Worm (Caenorhabditis elegans) whole organism, L4 larva: ENCODE data around the gene glc-3.

Source experiments
- D1046.2 ChIP-seq: fragments of 200-800 bp; sonication (Bioruptor generic); IDR thresholded peaks from 2 replicates; pipeline ENCODE4 v1.3.6; 2022; ENCODE audit warnings: missing genetic modification characterization, missing compliant biosample characterization
- F10B5.3 ChIP-seq: sonication (generic microtip); optimal IDR thresholded peaks from 2 replicates; lab custom pipeline; 2016; ENCODE audit warnings: mild to moderate bottlenecking, missing genetic modification characterization, missing compliant biosample characterization
- F37D6.2 ChIP-seq: sonication (generic microtip); optimal IDR thresholded peaks from 2 replicates; lab custom pipeline; 2016; ENCODE audit warnings: mild to moderate bottlenecking, missing genetic modification characterization, missing compliant biosample characterization
- F49E8.2 ChIP-seq: sonication (generic microtip); optimal IDR thresholded peaks from 2 replicates; lab custom pipeline; 2016; ENCODE audit warnings: missing compliant biosample characterization, mild to moderate bottlenecking, missing genetic modification characterization, borderline replicate concordance
- Y105C5A.15 ChIP-seq: fragments of 200-800 bp; sonication (Bioruptor generic); IDR thresholded peaks from 2 replicates; pipeline ENCODE4 v1.3.6; 2022; ENCODE audit warnings: missing genetic modification characterization, missing compliant biosample characterization
- Y48G9A.11 ChIP-seq: fragments of 200-800 bp; sonication (Bioruptor generic); IDR thresholded peaks from 2 replicates; pipeline ENCODE4 v1.3.6; 2022; ENCODE audit warnings: missing genetic modification reagents, missing genetic modification characterization, missing compliant biosample characterization
- Y5F2A.4 ChIP-seq: fragments of 200-800 bp; sonication (Bioruptor generic); optimal IDR thresholded peaks from 2 replicates; lab custom pipeline; 2018; ENCODE audit warnings: mild to moderate bottlenecking, missing genetic modification characterization, missing compliant biosample characterization
- ZK546.5 ChIP-seq, 2 experiments: sonication (generic microtip); optimal IDR thresholded peaks; 2 replicates each; lab custom pipeline; 2017; ENCODE audit warnings: missing biosample characterization in 2 of 2, missing genetic modification characterization in 2 of 2
- aha-1 ChIP-seq: fragments of 150-350 bp; peaks from one replicate; lab custom pipeline; 2014; ENCODE audit warnings: missing biosample characterization, missing genetic modification characterization
- arid-1 ChIP-seq: fragments of 200-800 bp; sonication (Bioruptor generic); conservative IDR thresholded peaks from 2 replicates; pipeline ENCODE4 v1.3.6; 2022; ENCODE audit warnings: missing genetic modification reagents, missing genetic modification characterization, missing compliant biosample characterization
- ceh-32 ChIP-seq: sonication (generic microtip); optimal IDR thresholded peaks from 2 replicates; lab custom pipeline; 2016; ENCODE audit warnings: mild to moderate bottlenecking, missing genetic modification characterization, missing compliant biosample characterization; ENCODE audit not compliant: poor library complexity
- ceh-44 ChIP-seq: fragments of 200-800 bp; sonication (Bioruptor generic); IDR thresholded peaks from 2 replicates; pipeline ENCODE4 v1.3.6; 2022; ENCODE audit warnings: missing genetic modification reagents, missing genetic modification characterization, missing compliant biosample characterization
- ceh-82 ChIP-seq: sonication (generic microtip); optimal IDR thresholded peaks from 2 replicates; lab custom pipeline; 2017; ENCODE audit warnings: missing biosample characterization, missing genetic modification characterization
- cey-2 ChIP-seq: sonication (generic microtip); optimal IDR thresholded peaks from 3 replicates; lab custom pipeline; 2017; ENCODE audit warnings: missing genetic modification characterization, mild to moderate bottlenecking, missing compliant biosample characterization, antibody characterized with exemption, borderline replicate concordance; ENCODE audit not compliant: insufficient read depth
- daf-16 ChIP-seq, 3 experiments: sonication (generic microtip); optimal IDR thresholded peaks; 2 replicates each; lab custom pipeline; 2016 to 2017; ENCODE audit warnings: missing genetic modification characterization in 3 of 3, missing genetic modification reagents in 3 of 3, mild to moderate bottlenecking in 2 of 3, missing compliant biosample characterization in 2 of 3, missing biosample characterization in 1 of 3, moderate library complexity in 1 of 3
- daf-19 ChIP-seq: fragments of 200-800 bp; sonication (Bioruptor generic); conservative IDR thresholded peaks from 2 replicates; pipeline ENCODE4 v1.3.6; 2022; ENCODE audit warnings: missing genetic modification characterization, missing compliant biosample characterization
- dmd-6 ChIP-seq: fragments of 200-800 bp; sonication (Bioruptor generic); IDR thresholded peaks from 2 replicates; pipeline ENCODE4 v1.3.6; 2022; ENCODE audit warnings: missing genetic modification reagents, missing genetic modification characterization, missing compliant biosample characterization
- dmd-8 ChIP-seq: fragments of 200-800 bp; sonication (Bioruptor generic); IDR thresholded peaks from 2 replicates; pipeline ENCODE4 v1.3.6; 2022; ENCODE audit warnings: missing genetic modification characterization, missing compliant biosample characterization
- dmd-9 ChIP-seq: fragments of 200-800 bp; sonication (Bioruptor generic); IDR thresholded peaks from 2 replicates; pipeline ENCODE4 v1.3.6; 2022; ENCODE audit warnings: missing genetic modification reagents, missing genetic modification characterization, missing compliant biosample characterization
- dve-1 ChIP-seq: sonication (generic microtip); optimal IDR thresholded peaks from 2 replicates; lab custom pipeline; 2017; ENCODE audit warnings: antibody characterized with exemption, mild to moderate bottlenecking, missing genetic modification characterization, missing compliant biosample characterization; ENCODE audit not compliant: insufficient read depth
- egl-27 ChIP-seq: sonication (generic microtip); optimal IDR thresholded peaks from 3 replicates; lab custom pipeline; 2017; ENCODE audit warnings: missing biosample characterization, missing genetic modification reagents, missing genetic modification characterization
- fkh-10 ChIP-seq: fragments of 150-350 bp; optimal IDR thresholded peaks from 2 replicates; lab custom pipeline; 2014; ENCODE audit warnings: missing biosample characterization, missing genetic modification reagents, missing genetic modification characterization
- lin-1 ChIP-seq: fragments of 200-800 bp; sonication (Bioruptor generic); IDR thresholded peaks from 2 replicates; pipeline ENCODE4 v1.3.6; 2022; ENCODE audit warnings: missing genetic modification reagents, missing genetic modification characterization, missing compliant biosample characterization
- lin-29 ChIP-seq: fragments of 200-800 bp; sonication (Bioruptor generic); IDR thresholded peaks from 2 replicates; pipeline ENCODE4 v1.3.6; 2022; ENCODE audit warnings: missing genetic modification reagents, missing genetic modification characterization, missing compliant biosample characterization
- lin-38 ChIP-seq: fragments of 200-800 bp; sonication (Bioruptor generic); IDR thresholded peaks from 2 replicates; pipeline ENCODE4 v1.3.6; 2022; ENCODE audit warnings: missing genetic modification reagents, missing genetic modification characterization, missing compliant biosample characterization
- lin-39 ChIP-seq: fragments of 150-350 bp; optimal IDR thresholded peaks from 2 replicates; lab custom pipeline; 2014; ENCODE audit warnings: missing biosample characterization, missing genetic modification reagents, missing genetic modification characterization
- lsy-2 ChIP-seq, 2 experiments: fragments of 150-350 bp in 1 of 2; sonication (generic microtip) in 1 of 2; optimal IDR thresholded peaks; 2 replicates each; lab custom pipeline; 2014 to 2017; ENCODE audit warnings: missing biosample characterization in 2 of 2, missing genetic modification characterization in 2 of 2
- madf-5 ChIP-seq, 2 experiments: fragments of 200-800 bp; sonication (Bioruptor generic); IDR thresholded peaks; 2 replicates each; pipeline ENCODE4 v1.3.6; 2022; ENCODE audit warnings: missing compliant biosample characterization in 2 of 2, missing genetic modification characterization in 2 of 2
- mdl-1 ChIP-seq, 2 experiments: fragments of 150-350 bp in 1 of 2; sonication (generic microtip) in 1 of 2; optimal IDR thresholded peaks; 2 replicates each; lab custom pipeline; 2014 to 2017; ENCODE audit warnings: missing biosample characterization in 2 of 2, missing genetic modification characterization in 2 of 2
- mxl-2 ChIP-seq: fragments of 200-800 bp; sonication (Bioruptor generic); conservative IDR thresholded peaks from 2 replicates; pipeline ENCODE4 v1.3.6; 2022; ENCODE audit warnings: missing genetic modification reagents, missing genetic modification characterization, missing compliant biosample characterization
- nhr-11 ChIP-seq: fragments of 150-350 bp; optimal IDR thresholded peaks from 2 replicates; lab custom pipeline; 2014; ENCODE audit warnings: missing biosample characterization, missing genetic modification characterization
- nhr-28 ChIP-seq: fragments of 150-350 bp; optimal IDR thresholded peaks from 2 replicates; lab custom pipeline; 2014; ENCODE audit warnings: missing biosample characterization, missing genetic modification characterization
- nhr-41 ChIP-seq: fragments of 200-800 bp; sonication (Bioruptor generic); IDR thresholded peaks from 2 replicates; pipeline ENCODE4 v1.3.6; 2022; ENCODE audit warnings: missing genetic modification reagents, missing genetic modification characterization, missing compliant biosample characterization
- nhr-48 ChIP-seq: sonication (generic microtip); optimal IDR thresholded peaks from 2 replicates; lab custom pipeline; 2016; ENCODE audit warnings: mild to moderate bottlenecking, missing genetic modification characterization, missing compliant biosample characterization
- pqm-1 ChIP-seq: sonication (generic microtip); optimal IDR thresholded peaks from 2 replicates; lab custom pipeline; 2017; ENCODE audit warnings: missing biosample characterization, missing genetic modification characterization
- sdz-12 ChIP-seq: fragments of 200-800 bp; sonication (Bioruptor generic); optimal IDR thresholded peaks from 2 replicates; lab custom pipeline; 2018; ENCODE audit warnings: mild to moderate bottlenecking, missing genetic modification characterization, missing compliant biosample characterization
- unc-39 ChIP-seq: sonication (generic microtip); optimal IDR thresholded peaks from 2 replicates; lab custom pipeline; 2017; ENCODE audit warnings: missing biosample characterization, missing genetic modification characterization
- unc-62 ChIP-seq, 3 experiments: fragments of 150-350 bp in 1 of 3; sonication (generic microtip); optimal IDR thresholded peaks in 2 of 3; peaks in 1 of 3; 1 replicate in 1 of 3; 2 replicates in 2 of 3; lab custom pipeline; 2014 to 2017; ENCODE audit warnings: missing biosample characterization in 3 of 3, missing genetic modification characterization in 3 of 3, missing genetic modification reagents in 3 of 3, missing genotype in 1 of 3
- zfp-3 ChIP-seq: fragments of 200-800 bp; sonication (Bioruptor generic); conservative IDR thresholded peaks from 2 replicates; pipeline ENCODE4 v1.3.6; 2022; ENCODE audit warnings: missing genetic modification reagents, missing genetic modification characterization, missing compliant biosample characterization
- zip-11 ChIP-seq: fragments of 200-800 bp; sonication (Bioruptor generic); IDR thresholded peaks from 2 replicates; pipeline ENCODE4 v1.3.6; 2022; ENCODE audit warnings: missing genetic modification characterization, missing compliant biosample characterization
- zip-2 ChIP-seq: fragments of 150-350 bp; optimal IDR thresholded peaks from 2 replicates; lab custom pipeline; 2014; ENCODE audit warnings: missing biosample characterization, missing genetic modification characterization

The glc-3 gene

DNA sequence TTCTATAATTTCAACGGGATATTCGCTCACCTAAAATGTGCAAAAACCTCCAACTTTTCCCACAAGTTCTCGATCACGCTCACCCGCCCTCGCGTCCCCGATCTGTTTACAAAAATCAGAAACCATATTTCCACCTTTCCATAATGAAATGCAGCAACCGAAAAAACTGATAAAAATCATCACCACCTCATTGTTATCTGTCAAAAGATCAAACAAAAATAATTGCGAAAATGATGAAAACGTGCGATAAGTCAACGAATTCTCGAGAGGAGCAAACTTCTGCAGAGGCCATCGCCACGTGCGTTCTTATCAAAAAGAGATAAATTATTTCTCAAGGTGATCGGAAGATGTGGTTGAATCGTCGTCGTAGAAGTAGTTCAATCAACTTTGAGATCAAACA is 28.5 kb downstream of the glc-3 start (continued):
- TF ChIP-seq dve-1: peak; percentile 81
- TF ChIP-seq, all 104 proteins: peak for 18

DNA sequence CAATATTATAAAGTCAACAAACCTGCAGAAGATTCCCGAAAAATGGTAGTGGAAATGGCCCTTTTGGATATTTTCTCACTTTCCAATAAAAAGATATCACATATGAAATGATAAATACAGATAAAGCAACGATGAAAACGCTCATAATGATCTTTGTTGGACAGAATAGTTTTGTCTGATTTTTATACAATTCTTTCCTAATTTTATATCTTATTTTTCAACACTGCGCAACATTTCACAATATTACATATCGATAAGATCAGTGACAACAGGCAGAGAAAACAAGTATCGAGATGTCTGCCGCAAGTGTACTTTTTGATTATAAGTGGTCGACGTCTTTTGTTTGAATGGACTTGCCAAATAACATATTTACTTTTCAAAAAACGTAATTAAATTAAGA is 30.4 kb downstream of the glc-3 start, which contains the start of gene cyp-14A5:
Gene cyp-14A5, minus strand, starts transcription at position 163 of the 400 bp plus-strand sequence.
- TF ChIP-seq fkh-10 (GFP tag; lab: Kevin White, UChicago) (no peak), ceh-32 (tag; lab: Kevin White, UChicago) (no peak), Y48G9A.11 (GFP tag; lab: Robert Waterston, UW) (no peak), zip-2 (tag; lab: Kevin White, UChicago) (peak; percentile 66), unc-62 (GFP tag; optimal IDR thresholded peaks at IDR 0.05 in 1 of 2; lab: Kevin White, UChicago) (peak in 1 of 2 experiments; percentile 96), unc-62 (tag; optimal IDR thresholded peaks at IDR 0.05; lab: Kevin White, UChicago) (no peak)

DNA sequence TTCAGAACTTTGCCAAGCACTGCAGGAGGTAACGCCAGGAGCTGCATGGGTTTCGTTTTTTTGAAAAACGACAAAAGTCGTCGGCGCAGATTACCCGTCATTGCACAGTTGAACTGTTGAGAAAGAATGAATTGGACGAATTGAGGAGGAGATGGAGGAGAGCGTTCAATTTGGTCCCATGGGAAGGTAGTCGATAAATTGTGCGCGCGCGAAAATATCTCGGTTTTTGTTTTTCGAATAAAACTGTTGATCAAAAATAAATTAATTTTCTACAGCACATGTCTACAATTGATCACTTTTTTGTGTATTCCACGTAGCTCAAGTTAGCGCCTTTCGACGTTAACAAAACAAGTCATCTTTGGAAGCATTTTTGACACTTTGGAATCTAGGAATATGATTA is 33.6 kb downstream of the glc-3 start, which contains the start of gene F08F3.6:
Gene F08F3.6, minus strand, starts transcription at position 153 of the 400 bp plus-strand sequence.
- TF ChIP-seq lsy-2 (tag; optimal IDR thresholded peaks at IDR 0.05; lab: Kevin White, UChicago) (no peak), dmd-8 (no peak), Y105C5A.15 (GFP tag; lab: Robert Waterston, UW) (no peak), madf-5 (GFP tag; IDR thresholded peaks at IDR 0.05; lab: Robert Waterston, UW) (no peak), Y5F2A.4 (no peak), lin-39 (no peak)

DNA sequence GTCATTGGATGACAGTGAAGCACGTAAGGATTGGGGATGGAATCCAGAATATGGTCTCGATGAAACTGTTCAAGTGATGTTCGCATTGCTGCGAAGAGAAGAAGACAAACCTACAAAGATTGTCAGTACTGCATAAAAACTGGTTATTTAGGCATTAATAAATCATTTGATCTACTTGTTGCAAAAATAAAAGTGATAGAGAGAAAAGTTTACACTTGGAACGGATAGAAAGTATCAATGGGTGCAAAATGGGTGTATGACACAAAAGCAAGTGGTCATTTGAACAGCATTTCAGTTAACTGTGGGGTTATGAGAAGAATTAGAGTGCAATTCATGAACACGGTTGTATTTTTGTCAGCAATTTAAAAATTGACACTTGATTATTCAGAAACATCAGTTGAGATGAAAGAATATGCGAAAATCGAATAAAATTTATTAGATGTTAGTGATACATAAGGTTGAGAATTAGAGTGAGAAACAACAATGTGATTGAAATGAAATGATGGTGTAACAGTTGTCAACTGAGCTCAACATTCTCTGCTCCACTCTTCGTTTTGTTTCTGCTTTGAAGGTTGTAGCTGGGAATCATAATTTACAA is 40.6 kb downstream of the glc-3 start, which contains the start of gene F08F3.10:
Gene F08F3.10, plus strand, starts transcription at position 548 of the 598 bp plus-strand sequence.
- TF ChIP-seq aha-1 (tag; lab: Kevin White, UChicago) (peak; percentile 83), cey-2 (no peak), nhr-48 (tag; lab: Kevin White, UChicago) (peak; percentile 62), lin-29 (GFP tag; lab: Robert Waterston, UW) (no peak), F49E8.2 (tag; lab: Kevin White, UChicago) (no peak), dmd-6 (GFP tag; lab: Robert Waterston, UW) (peak; percentile 65), nhr-28 (tag; lab: Kevin White, UChicago) (peak; percentile 31), mdl-1 (tag; optimal IDR thresholded peaks at IDR 0.05; lab: Kevin White, UChicago) (peak in 1 of 2 experiments; percentile 22)
- TF ChIP-seq, all 104 proteins: peak for 5

DNA sequence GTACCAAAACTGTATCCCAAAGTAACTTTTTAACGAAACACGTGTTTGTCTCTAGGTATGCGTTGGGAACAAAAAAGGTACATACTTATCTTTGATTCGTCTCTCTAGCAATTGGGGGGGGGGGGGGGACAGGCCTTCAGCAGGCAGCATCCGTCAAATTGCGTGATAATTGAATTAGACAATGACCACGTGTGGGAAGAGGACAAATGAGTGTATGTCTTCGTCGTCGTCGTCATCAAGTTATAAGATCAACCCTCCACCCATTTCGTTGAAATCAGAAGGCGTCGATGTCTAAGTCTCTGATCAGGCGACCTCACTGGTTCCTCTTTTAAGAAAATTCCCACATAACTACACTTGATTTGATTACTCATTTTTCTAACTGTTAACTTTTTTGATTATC is 42.8 kb downstream of the glc-3 start, which contains the start of gene F08F3.4:
Gene F08F3.4, plus strand, starts transcription at position 277 of the 400 bp plus-strand sequence.
- TF ChIP-seq lin-1 (GFP tag; lab: Robert Waterston, UW) (0 out of 2 replicates have a peak, but pooled peaks have one; percentile 26), egl-27 (tag; lab: Kevin White, UChicago) (no peak), nhr-28 (tag; lab: Kevin White, UChicago) (peak; percentile 30), daf-19 (no peak), pqm-1 (tag; lab: Kevin White, UChicago) (no peak), unc-39 (no peak), arid-1 (no peak), nhr-41 (GFP tag; lab: Robert Waterston, UW) (no peak), zip-2 (tag; lab: Kevin White, UChicago) (no peak), F37D6.2 (tag; lab: Kevin White, UChicago) (no peak), lin-38 (GFP tag; lab: Robert Waterston, UW) (no peak), D1046.2 (GFP tag; lab: Robert Waterston, UW) (no peak), F49E8.2 (tag; lab: Kevin White, UChicago) (no peak), dmd-9 (GFP tag; lab: Robert Waterston, UW) (no peak), nhr-11 (tag; lab: Kevin White, UChicago) (no peak), mxl-2 (GFP tag; lab: Robert Waterston, UW) (no peak), ceh-44 (no peak), aha-1 (tag; lab: Kevin White, UChicago) (no peak), ceh-82 (no peak), zip-11 (GFP tag; lab: Robert Waterston, UW) (no peak), daf-16 (GFP tag; optimal IDR thresholded peaks at IDR 0.05; lab: Kevin White, UChicago) (no peak), daf-16 (tag; optimal IDR thresholded peaks at IDR 0.05; lab: Kevin White, UChicago) (no peak), F10B5.3 (no peak), ZK546.5 (tag; optimal IDR thresholded peaks at IDR 0.05; lab: Kevin White, UChicago) (no peak), zfp-3 (GFP tag; lab: Robert Waterston, UW) (no peak), sdz-12 (no peak)
